Worm (Caenorhabditis elegans): ENCODE data around the gene lido-12.

DNA sequence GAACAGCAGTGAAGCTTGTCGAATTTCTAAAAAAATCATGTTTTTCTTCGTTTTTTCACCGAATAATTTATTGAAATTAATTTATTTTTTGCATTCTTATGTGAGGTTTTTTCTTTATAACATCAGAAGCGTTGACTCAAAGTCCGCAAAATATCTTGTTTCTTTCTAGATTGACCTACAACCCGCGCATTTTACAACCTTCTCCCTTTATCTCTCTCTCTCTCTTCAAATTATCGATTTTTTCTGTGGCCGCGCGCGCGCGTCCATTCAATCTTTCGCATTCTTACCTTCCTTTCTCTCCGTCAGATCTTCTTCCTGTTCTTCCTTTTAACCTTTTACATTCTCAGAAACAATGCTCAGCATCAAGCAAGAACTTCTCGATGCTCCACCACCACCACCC lies at the start of gene lido-12:
- TF ChIP-seq dao-5 (tag; optimal IDR thresholded peaks at IDR 0.05) (no peak), W03F9.2 (tag; optimal IDR thresholded peaks at IDR 0.05) (no peak)
